Worm (Caenorhabditis elegans): ENCODE results near the gene uggt-1.

- no peak for TF ChIP-seq ama-1 (optimal IDR thresholded peaks at IDR 0.05)
- no peak for TF ChIP-seq pha-4 (tag; optimal IDR thresholded peaks at IDR 0.05)
- no peak for TF ChIP-seq zip-5 (tag; optimal IDR thresholded peaks at IDR 0.05)
- TF ChIP-seq npax-4 (tag; optimal IDR thresholded peaks at IDR 0.05): no peak
- TF ChIP-seq C38D4.7 (GFP tag; optimal IDR thresholded peaks at IDR 0.05): no peak
- no peak for TF ChIP-seq nhr-11 (tag; optimal IDR thresholded peaks at IDR 0.05)
- no peak for TF ChIP-seq ztf-16 (tag; optimal IDR thresholded peaks at IDR 0.05)
- TF ChIP-seq ceh-9 (tag; optimal IDR thresholded peaks at IDR 0.05): no peak
- TF ChIP-seq lin-11 (tag; optimal IDR thresholded peaks at IDR 0.05): no peak
- TF ChIP-seq che-1 (tag; optimal IDR thresholded peaks at IDR 0.05): no peak
Observed at ce11 chrX:7507141-7507540, 6.4 kb upstream of the uggt-1 start.
